Worm (Caenorhabditis elegans) whole organism, late embryonic: ENCODE results near the gene C53C11.4.
A peak's percentile ranks its signal among the peaks of the same experiment; 100 is the strongest.

Source experiments
- F13H6.1 ChIP-seq: sonication (generic microtip); optimal IDR thresholded peaks from 2 replicates; lab custom pipeline; 2016; ENCODE audit warnings: missing genetic modification characterization, missing compliant biosample characterization
- Y22D7AL.16 ChIP-seq: sonication (generic microtip); optimal IDR thresholded peaks from 2 replicates; lab custom pipeline; 2016; ENCODE audit warnings: missing genetic modification characterization, missing compliant biosample characterization
- ahr-1 ChIP-seq: sonication (generic microtip); optimal IDR thresholded peaks from 2 replicates; lab custom pipeline; 2016; ENCODE audit warnings: missing genetic modification characterization, missing compliant biosample characterization
- ceh-14 ChIP-seq: sonication (generic microtip); optimal IDR thresholded peaks from 2 replicates; lab custom pipeline; 2016; ENCODE audit warnings: missing genotype, missing genetic modification characterization, missing compliant biosample characterization
- ceh-2 ChIP-seq: sonication (generic microtip); optimal IDR thresholded peaks from 2 replicates; lab custom pipeline; 2016; ENCODE audit warnings: missing genotype, missing genetic modification characterization, missing compliant biosample characterization
- ceh-45 ChIP-seq: fragments of 200-800 bp; sonication (Bioruptor generic); IDR thresholded peaks from 2 replicates; pipeline ENCODE4 v1.3.6; 2022; ENCODE audit warnings: missing genetic modification reagents, missing genetic modification characterization, missing compliant biosample characterization
- ceh-9 ChIP-seq: sonication (generic microtip); optimal IDR thresholded peaks from 2 replicates; lab custom pipeline; 2016; ENCODE audit warnings: mild to moderate bottlenecking, missing genetic modification characterization, inconsistent platforms, missing compliant biosample characterization
- dve-1 ChIP-seq: sonication (generic microtip); optimal IDR thresholded peaks from 2 replicates; lab custom pipeline; 2017; ENCODE audit warnings: antibody characterized with exemption, mild to moderate bottlenecking, missing genetic modification characterization, missing compliant biosample characterization
- elt-2 ChIP-seq: sonication (generic microtip); optimal IDR thresholded peaks from 2 replicates; lab custom pipeline; 2016; ENCODE audit warnings: missing genetic modification reagents, missing genetic modification characterization, missing compliant biosample characterization
- elt-4 ChIP-seq: sonication (generic microtip); optimal IDR thresholded peaks from 2 replicates; lab custom pipeline; 2016; ENCODE audit warnings: missing genetic modification characterization, missing compliant biosample characterization
- fax-1 ChIP-seq: sonication (generic microtip); optimal IDR thresholded peaks from 2 replicates; lab custom pipeline; 2016; ENCODE audit warnings: missing genotype, missing genetic modification characterization, missing compliant biosample characterization
- hlh-30 ChIP-seq: sonication (generic microtip); optimal IDR thresholded peaks from 2 replicates; lab custom pipeline; 2017; ENCODE audit warnings: antibody characterized with exemption, missing genetic modification characterization, missing compliant biosample characterization; ENCODE audit not compliant: insufficient read depth
- hlh-6 ChIP-seq: sonication (generic microtip); optimal IDR thresholded peaks from 2 replicates; lab custom pipeline; 2016; ENCODE audit warnings: missing genotype, missing genetic modification characterization, missing compliant biosample characterization
- lin-11 ChIP-seq: fragments of 200-800 bp; sonication (Bioruptor generic); optimal IDR thresholded peaks from 2 replicates; lab custom pipeline; 2018; ENCODE audit warnings: mild to moderate bottlenecking, missing genetic modification characterization, missing compliant biosample characterization
- madf-2 ChIP-seq: sonication (generic microtip); optimal IDR thresholded peaks from 2 replicates; lab custom pipeline; 2017; ENCODE audit warnings: missing genetic modification characterization, missing compliant biosample characterization
- nhr-11 ChIP-seq: fragments of 150-350 bp; optimal IDR thresholded peaks from 2 replicates; lab custom pipeline; 2014; ENCODE audit warnings: missing biosample characterization, missing genetic modification characterization
- npax-4 ChIP-seq: sonication (generic microtip); optimal IDR thresholded peaks from 2 replicates; lab custom pipeline; 2016; ENCODE audit warnings: missing genetic modification characterization, missing compliant biosample characterization
- odd-2 ChIP-seq: sonication (generic microtip); optimal IDR thresholded peaks from 2 replicates; lab custom pipeline; 2017; ENCODE audit warnings: antibody characterized with exemption, mild to moderate bottlenecking, missing genetic modification characterization, missing compliant biosample characterization
- pag-3 ChIP-seq: sonication (generic microtip); optimal IDR thresholded peaks from 2 replicates; lab custom pipeline; 2016; ENCODE audit warnings: missing compliant biosample characterization, missing genetic modification characterization, borderline replicate concordance
- pat-9 ChIP-seq: fragments of 200-800 bp; sonication (Bioruptor generic); optimal IDR thresholded peaks from 2 replicates; lab custom pipeline; 2018; ENCODE audit warnings: mild to moderate bottlenecking, missing genetic modification characterization, moderate library complexity, missing compliant biosample characterization
- pha-4 ChIP-seq: fragments of 150-350 bp; optimal IDR thresholded peaks from 2 replicates; lab custom pipeline; 2018; ENCODE audit warnings: missing biosample characterization, missing genetic modification reagents, missing genetic modification characterization
- pros-1 ChIP-seq: fragments of 150-350 bp; optimal IDR thresholded peaks from 2 replicates; lab custom pipeline; 2014; ENCODE audit warnings: missing biosample characterization, missing genetic modification reagents, missing genetic modification characterization
- sdc-2 ChIP-seq: sonication (generic microtip); optimal IDR thresholded peaks from 2 replicates; lab custom pipeline; 2016; ENCODE audit warnings: missing genotype, missing genetic modification characterization, missing compliant biosample characterization
- tbx-7 ChIP-seq: sonication (generic microtip); optimal IDR thresholded peaks from 2 replicates; lab custom pipeline; 2016; ENCODE audit warnings: missing genotype, missing genetic modification characterization, missing compliant biosample characterization
- ttx-3 ChIP-seq: sonication (generic microtip); optimal IDR thresholded peaks from 2 replicates; lab custom pipeline; 2016; ENCODE audit warnings: missing genetic modification reagents, missing genetic modification characterization, missing compliant biosample characterization
- unc-42 ChIP-seq: sonication (generic microtip); optimal IDR thresholded peaks from 2 replicates; lab custom pipeline; 2016; ENCODE audit warnings: missing genotype, missing genetic modification characterization, missing compliant biosample characterization
- unc-55 ChIP-seq: sonication (generic microtip); optimal IDR thresholded peaks from 2 replicates; lab custom pipeline; 2017; ENCODE audit warnings: missing biosample characterization, missing genetic modification reagents, missing genetic modification characterization
- zip-5 ChIP-seq: sonication (generic microtip); optimal IDR thresholded peaks from 2 replicates; lab custom pipeline; 2016; ENCODE audit warnings: missing genetic modification characterization, missing compliant biosample characterization

The C53C11.4 gene

ce11 chrX:17349411-17349810 is 38.7 kb downstream of the C53C11.4 start:
- TF ChIP-seq ceh-14 (tag; lab: Kevin White, UChicago) (no peak), sdc-2 (tag; lab: Kevin White, UChicago) (no peak), odd-2 (tag; lab: Kevin White, UChicago) (no peak), unc-42 (tag; lab: Kevin White, UChicago) (no peak), elt-4 (tag; lab: Kevin White, UChicago) (no peak), pag-3 (tag; lab: Kevin White, UChicago) (no peak), ttx-3 (tag; lab: Kevin White, UChicago) (no peak), F13H6.1 (tag; lab: Kevin White, UChicago) (no peak), ceh-2 (tag; lab: Kevin White, UChicago) (no peak)
- TF ChIP-seq, all 69 proteins: peak for 0

DNA sequence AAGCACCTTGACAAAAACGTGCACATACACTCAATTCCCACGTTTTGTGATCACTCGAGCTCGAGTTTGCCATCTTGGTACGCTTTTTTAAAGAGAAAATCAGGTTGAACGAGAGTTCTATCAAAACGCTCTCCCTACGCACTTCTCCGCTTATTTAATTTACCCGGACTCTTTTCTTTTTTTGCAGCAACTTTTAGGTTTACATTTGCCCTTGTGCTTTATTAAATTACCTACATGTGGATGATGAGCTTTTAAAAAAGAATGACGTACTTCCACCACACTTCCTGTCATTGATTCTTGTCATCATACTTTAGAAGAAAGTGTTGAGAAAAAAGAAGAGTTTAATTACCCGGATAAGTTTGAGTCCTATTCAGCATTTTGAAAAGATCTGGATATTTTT is 41.4 kb downstream of the C53C11.4 start:
- peak; percentile 81 for TF ChIP-seq unc-42 (tag; lab: Kevin White, UChicago)
- no peak for TF ChIP-seq ceh-9 (tag; lab: Kevin White, UChicago)

ce11 chrX:17355462-17355861 is 44.8 kb downstream of the C53C11.4 start:
- TF ChIP-seq pros-1 (tag; lab: Kevin White, UChicago) (no peak), pha-4 (tag; lab: Kevin White, UChicago) (no peak), fax-1 (tag; lab: Kevin White, UChicago) (no peak), hlh-6 (tag; lab: Kevin White, UChicago) (no peak), elt-4 (tag; lab: Kevin White, UChicago) (no peak)
- TF ChIP-seq, all 69 proteins: peak for 0

- TF ChIP-seq ceh-14 (tag; lab: Kevin White, UChicago) (no peak), nhr-11 (tag; lab: Kevin White, UChicago) (no peak), ceh-2 (tag; lab: Kevin White, UChicago) (no peak), npax-4 (tag; lab: Kevin White, UChicago) (no peak), hlh-30 (tag; lab: Kevin White, UChicago) (no peak), madf-2 (tag; lab: Kevin White, UChicago) (no peak), zip-5 (no peak), elt-2 (tag; lab: Kevin White, UChicago) (no peak), tbx-7 (tag; lab: Kevin White, UChicago) (no peak), ttx-3 (tag; lab: Kevin White, UChicago) (no peak), pat-9 (tag; lab: Kevin White, UChicago) (no peak), odd-2 (tag; lab: Kevin White, UChicago) (no peak), ahr-1 (tag; lab: Kevin White, UChicago) (no peak), dve-1 (tag; lab: Kevin White, UChicago) (no peak), fax-1 (tag; lab: Kevin White, UChicago) (no peak), Y22D7AL.16 (no peak), lin-11 (tag; lab: Kevin White, UChicago) (no peak), unc-55 (no peak), ceh-45 (GFP tag; lab: Robert Waterston, UW) (no peak)
These were observed 46.0 kb downstream of the C53C11.4 start for ce11 chrX:17356748-17357147.

DNA sequence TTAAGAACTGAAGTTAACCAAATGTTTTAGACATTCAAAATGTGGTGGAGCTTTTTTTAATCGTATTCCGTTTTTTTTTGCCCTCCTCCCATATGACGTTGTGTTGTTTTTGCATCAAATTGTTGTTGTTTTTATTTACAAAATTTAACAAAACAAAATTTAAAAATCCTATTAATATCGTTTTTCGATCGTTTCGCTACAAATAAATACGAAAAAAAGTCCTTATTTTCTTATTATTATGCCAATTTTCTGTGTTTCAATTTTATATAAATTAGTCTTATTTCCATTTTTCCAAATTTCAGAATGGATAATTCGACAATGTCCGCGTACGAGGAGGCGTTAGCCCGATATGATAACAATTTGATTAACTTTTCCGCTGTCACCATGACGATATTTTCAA is 48.7 kb downstream of the C53C11.4 start, which contains the start of gene npr-36:
npr-36 (plus strand) TSS at position 301 of the 400 bp plus-strand sequence.
- TF ChIP-seq hlh-6 (tag; lab: Kevin White, UChicago), result no peak
- TF ChIP-seq, all 69 proteins: peak for 0
